Worm (Caenorhabditis elegans) whole organism, L2 larva: ENCODE results near the gene T10D4.14.

Source experiments
- ceh-16 ChIP-seq: fragments of 150-350 bp; optimal IDR thresholded peaks from 2 replicates; lab custom pipeline; 2014; ENCODE audit warnings: missing biosample characterization, missing genetic modification characterization
- ceh-82 ChIP-seq: fragments of 150-350 bp; optimal IDR thresholded peaks from 2 replicates; lab custom pipeline; 2014; ENCODE audit warnings: missing biosample characterization, missing genetic modification characterization
- egl-27 ChIP-seq: sonication (generic microtip); optimal IDR thresholded peaks from 3 replicates; lab custom pipeline; 2017; ENCODE audit warnings: missing biosample characterization, missing genetic modification reagents, missing genetic modification characterization
- mdl-1 ChIP-seq, 2 experiments: fragments of 150-350 bp in 1 of 2; sonication (generic microtip) in 1 of 2; optimal IDR thresholded peaks; 2 replicates each; lab custom pipeline; 2017; ENCODE audit warnings: missing biosample characterization in 2 of 2, missing genetic modification characterization in 2 of 2
- nhr-11 ChIP-seq: fragments of 150-350 bp; optimal IDR thresholded peaks from 2 replicates; lab custom pipeline; 2014; ENCODE audit warnings: missing biosample characterization, missing genetic modification characterization
- nhr-25 ChIP-seq: fragments of 150-350 bp; sonication (generic microtip); optimal IDR thresholded peaks from 3 replicates; lab custom pipeline; 2014; ENCODE audit warnings: missing biosample characterization, missing genetic modification characterization
- nhr-6 ChIP-seq: fragments of 150-350 bp; optimal IDR thresholded peaks from 2 replicates; lab custom pipeline; 2014; ENCODE audit warnings: missing biosample characterization, missing genetic modification characterization
- sma-9 ChIP-seq, 2 experiments: fragments of 150-350 bp in 1 of 2; sonication (generic microtip) in 1 of 2; optimal IDR thresholded peaks; 2 replicates each; lab custom pipeline; 2014 to 2016; ENCODE audit warnings: missing genetic modification characterization in 2 of 2, mild to moderate bottlenecking in 1 of 2, missing biosample characterization in 1 of 2, missing compliant biosample characterization in 1 of 2, missing genetic modification reagents in 1 of 2, moderate library complexity in 1 of 2

DNA sequence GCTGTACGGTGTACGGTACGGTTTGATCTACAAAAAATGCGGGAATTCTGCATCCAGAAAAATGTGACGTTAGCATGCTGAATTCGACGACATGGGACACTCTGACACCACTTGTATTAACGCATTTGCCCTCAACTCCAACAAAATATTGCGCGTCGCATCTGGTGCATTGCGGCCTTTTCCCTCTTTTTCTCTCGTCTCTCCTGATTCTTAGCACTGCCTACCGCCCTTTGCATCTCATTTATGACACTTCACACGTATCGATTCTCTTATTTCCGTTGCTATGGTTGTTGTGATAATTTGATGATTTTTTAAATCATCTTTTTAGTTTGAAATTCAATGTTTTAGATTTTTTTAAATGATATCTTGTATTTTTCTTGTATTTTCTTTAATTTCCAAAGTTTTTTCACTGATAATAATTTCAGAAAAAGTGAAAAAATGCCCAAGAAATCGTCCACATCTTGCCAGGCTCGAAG lies 32.6 kb downstream of the T10D4.14 start, which contains the start of gene T10D4.6:
- no peak for TF ChIP-seq nhr-25 (tag; lab: Kevin White, UChicago)
- no peak for TF ChIP-seq mdl-1 (tag; optimal IDR thresholded peaks at IDR 0.05; lab: Kevin White, UChicago)
- no peak for TF ChIP-seq nhr-6
- no peak for TF ChIP-seq sma-9 (GFP tag; optimal IDR thresholded peaks at IDR 0.05; lab: Kevin White, UChicago)
- no peak for TF ChIP-seq sma-9 (tag; optimal IDR thresholded peaks at IDR 0.05; lab: Kevin White, UChicago)
- TF ChIP-seq nhr-11 (tag; lab: Kevin White, UChicago): no peak
- no peak for TF ChIP-seq egl-27 (tag; lab: Kevin White, UChicago)
- no peak for TF ChIP-seq ceh-82
- TF ChIP-seq ceh-16 (tag; lab: Kevin White, UChicago): no peak
